Fruit fly (Drosophila melanogaster) Kc167 (cell line): ENCODE measurements around the gene CG46394.

Experiments
- Sin3A ChIP-seq: fragments of >200 bp; optimal IDR thresholded peaks from 2 replicates; lab custom pipeline; 2018; ENCODE audit warnings: missing external identifiers
- h ChIP-seq: fragments of >200 bp; optimal IDR thresholded peaks from 3 replicates; lab custom pipeline; 2018; ENCODE audit warnings: missing external identifiers
- psq ChIP-seq: fragments of >200 bp; optimal IDR thresholded peaks from 2 replicates; lab custom pipeline; 2017; ENCODE audit warnings: missing external identifiers
- ttk ChIP-seq: sonication (Bioruptor generic); optimal IDR thresholded peaks from 2 replicates; lab custom pipeline; 2017; ENCODE audit warnings: missing external identifiers

dm6 chr3L:11557209-11557608 is 43.0 kb upstream of the CG46394 start:
- no peak for TF ChIP-seq ttk (lab: Kevin White, UChicago)
- TF ChIP-seq Sin3A (lab: Kevin White, UChicago): no peak
- no peak for TF ChIP-seq psq (lab: Kevin White, UChicago)
- no peak for TF ChIP-seq h (lab: Kevin White, UChicago)
